Worm (Caenorhabditis elegans) whole organism, early embryonic: ENCODE results near the gene F13B6.3.

Experiments used
- B0310.2 ChIP-seq: sonication (generic microtip); optimal IDR thresholded peaks from 2 replicates; lab custom pipeline; 2016; ENCODE audit warnings: mild to moderate bottlenecking, missing genetic modification characterization, missing compliant biosample characterization
- F13C5.2 ChIP-seq: sonication (generic microtip); optimal IDR thresholded peaks from 2 replicates; lab custom pipeline; 2017; ENCODE audit warnings: mild to moderate bottlenecking, missing genetic modification characterization, inconsistent platforms, missing compliant biosample characterization
- aly-1 ChIP-seq: sonication (generic microtip); optimal IDR thresholded peaks from 2 replicates; lab custom pipeline; 2016; ENCODE audit warnings: missing genetic modification characterization, missing compliant biosample characterization
- ama-1 ChIP-seq: fragments of 150-350 bp; optimal IDR thresholded peaks from 2 replicates; lab custom pipeline; 2014
- ceh-13 ChIP-seq: fragments of 200-800 bp; sonication (Bioruptor generic); optimal IDR thresholded peaks from 2 replicates; lab custom pipeline; 2018; ENCODE audit warnings: mild to moderate bottlenecking, missing genetic modification characterization, missing compliant biosample characterization
- ceh-36 ChIP-seq: sonication (generic microtip); optimal IDR thresholded peaks from 2 replicates; lab custom pipeline; 2016; ENCODE audit warnings: missing genetic modification characterization, inconsistent platforms, missing compliant biosample characterization
- ets-7 ChIP-seq: sonication (generic microtip); optimal IDR thresholded peaks from 2 replicates; lab custom pipeline; 2016; ENCODE audit warnings: missing genotype, missing genetic modification characterization, missing compliant biosample characterization
- flt-1 ChIP-seq: fragments of 200-800 bp; sonication (Bioruptor generic); IDR thresholded peaks from 2 replicates; pipeline ENCODE4 v1.3.6; 2022; ENCODE audit warnings: missing genetic modification characterization, missing compliant biosample characterization
- hmbx-1 ChIP-seq: sonication (generic microtip); optimal IDR thresholded peaks from 2 replicates; lab custom pipeline; 2016; ENCODE audit warnings: mild to moderate bottlenecking, missing genetic modification characterization, missing compliant biosample characterization
- hmg-4 ChIP-seq: fragments of 200-800 bp; sonication (Bioruptor generic); optimal IDR thresholded peaks from 2 replicates; lab custom pipeline; 2018; ENCODE audit warnings: mild to moderate bottlenecking, missing genetic modification characterization, missing compliant biosample characterization
- hnd-1 ChIP-seq: sonication (generic microtip); optimal IDR thresholded peaks from 2 replicates; lab custom pipeline; 2016; ENCODE audit warnings: missing genetic modification characterization, missing compliant biosample characterization
- pes-1 ChIP-seq: fragments of 200-800 bp; sonication (Bioruptor generic); IDR thresholded peaks from 2 replicates; pipeline ENCODE4 v1.3.6; 2022; ENCODE audit warnings: missing genetic modification reagents, missing genetic modification characterization, missing compliant biosample characterization
- scrt-1 ChIP-seq: fragments of 200-800 bp; sonication (Bioruptor generic); IDR thresholded peaks from 2 replicates; pipeline ENCODE4 v1.3.6; 2022; ENCODE audit warnings: missing genetic modification characterization, missing compliant biosample characterization
- sea-1 ChIP-seq: fragments of 200-800 bp; sonication (Bioruptor generic); conservative IDR thresholded peaks from 2 replicates; pipeline ENCODE4 v1.3.6; 2022; ENCODE audit warnings: missing genetic modification characterization, missing compliant biosample characterization
- tbx-11 ChIP-seq: fragments of 200-800 bp; sonication (Bioruptor generic); IDR thresholded peaks from 2 replicates; pipeline ENCODE4 v1.3.6; 2022; ENCODE audit warnings: missing genetic modification characterization, missing compliant biosample characterization
- tbx-37 ChIP-seq: fragments of 200-800 bp; sonication (Bioruptor generic); conservative IDR thresholded peaks from 2 replicates; pipeline ENCODE4 v1.3.6; 2022; ENCODE audit warnings: missing genetic modification reagents, missing genetic modification characterization, missing compliant biosample characterization
- tra-4 ChIP-seq: sonication (generic microtip); optimal IDR thresholded peaks from 2 replicates; lab custom pipeline; 2017; ENCODE audit warnings: missing genetic modification characterization, missing compliant biosample characterization

The F13B6.3 gene

ce11 chrIV:7505866-7506488 lies 40.2 kb upstream of the F13B6.3 start:
- TF ChIP-seq tbx-37 (GFP tag; lab: Robert Waterston, UW) (no peak), ets-7 (tag; lab: Kevin White, UChicago) (no peak), flt-1 (GFP tag; lab: Robert Waterston, UW) (no peak), ama-1 (lab: Kevin White, UChicago) (no peak), pes-1 (GFP tag; lab: Robert Waterston, UW) (no peak), sea-1 (GFP tag; lab: Robert Waterston, UW) (no peak), hnd-1 (no peak), B0310.2 (tag; lab: Kevin White, UChicago) (no peak), scrt-1 (GFP tag; lab: Robert Waterston, UW) (no peak), ceh-13 (GFP tag; lab: Kevin White, UChicago) (no peak), aly-1 (tag; lab: Kevin White, UChicago) (no peak), F13C5.2 (no peak), hmg-4 (GFP tag; lab: Kevin White, UChicago) (no peak), tbx-11 (no peak), hmbx-1 (tag; lab: Kevin White, UChicago) (no peak), tra-4 (tag; lab: Kevin White, UChicago) (no peak), ceh-36 (tag; lab: Kevin White, UChicago) (no peak)

- TF ChIP-seq hmg-4 (GFP tag; lab: Kevin White, UChicago) (no peak), ceh-13 (GFP tag; lab: Kevin White, UChicago) (no peak), pes-1 (GFP tag; lab: Robert Waterston, UW) (no peak), tbx-37 (GFP tag; lab: Robert Waterston, UW) (no peak), hnd-1 (no peak), tbx-11 (no peak), ceh-36 (tag; lab: Kevin White, UChicago) (no peak), ama-1 (lab: Kevin White, UChicago) (no peak), hmbx-1 (tag; lab: Kevin White, UChicago) (no peak), B0310.2 (tag; lab: Kevin White, UChicago) (no peak), ets-7 (tag; lab: Kevin White, UChicago) (no peak), aly-1 (tag; lab: Kevin White, UChicago) (no peak), sea-1 (GFP tag; lab: Robert Waterston, UW) (no peak), scrt-1 (GFP tag; lab: Robert Waterston, UW) (no peak), flt-1 (GFP tag; lab: Robert Waterston, UW) (no peak), F13C5.2 (no peak), tra-4 (tag; lab: Kevin White, UChicago) (no peak)
Observed at ce11 chrIV:7503322-7503721, 37.6 kb upstream of the F13B6.3 start, which contains the start of gene glt-6. TSS of gene glt-6 (plus strand) at chrIV:7503622.

- TF ChIP-seq tbx-11 (no peak), ets-7 (tag; lab: Kevin White, UChicago) (no peak), hmg-4 (GFP tag; lab: Kevin White, UChicago) (no peak), F13C5.2 (no peak), sea-1 (GFP tag; lab: Robert Waterston, UW) (no peak), ceh-36 (tag; lab: Kevin White, UChicago) (no peak), flt-1 (GFP tag; lab: Robert Waterston, UW) (no peak), tra-4 (tag; lab: Kevin White, UChicago) (no peak), B0310.2 (tag; lab: Kevin White, UChicago) (no peak), hnd-1 (no peak), ama-1 (lab: Kevin White, UChicago) (no peak), hmbx-1 (tag; lab: Kevin White, UChicago) (no peak)
Observed at ce11 chrIV:7501337-7501736, 35.6 kb upstream of the F13B6.3 start, which contains the start of gene F55G1.15. TSS of gene F55G1.15 (minus strand) at chrIV:7501437.

ce11 chrIV:7500924-7501323 lies 35.2 kb upstream of the F13B6.3 start:
- TF ChIP-seq hmbx-1 (tag; lab: Kevin White, UChicago) (no peak), hnd-1 (no peak), tra-4 (tag; lab: Kevin White, UChicago) (no peak), ets-7 (tag; lab: Kevin White, UChicago) (no peak), tbx-11 (no peak), ama-1 (lab: Kevin White, UChicago) (no peak), scrt-1 (GFP tag; lab: Robert Waterston, UW) (no peak), pes-1 (GFP tag; lab: Robert Waterston, UW) (no peak), sea-1 (GFP tag; lab: Robert Waterston, UW) (no peak), hmg-4 (GFP tag; lab: Kevin White, UChicago) (no peak), tbx-37 (GFP tag; lab: Robert Waterston, UW) (no peak), aly-1 (tag; lab: Kevin White, UChicago) (no peak), ceh-36 (tag; lab: Kevin White, UChicago) (no peak)

ce11 chrIV:7499302-7499701 lies 33.5 kb upstream of the F13B6.3 start:
- TF ChIP-seq tbx-37 (GFP tag; lab: Robert Waterston, UW) = no peak
- TF ChIP-seq B0310.2 (tag; lab: Kevin White, UChicago) = no peak

- TF ChIP-seq ama-1 (lab: Kevin White, UChicago) (no peak), flt-1 (GFP tag; lab: Robert Waterston, UW) (no peak), scrt-1 (GFP tag; lab: Robert Waterston, UW) (no peak), hnd-1 (no peak), hmbx-1 (tag; lab: Kevin White, UChicago) (no peak), B0310.2 (tag; lab: Kevin White, UChicago) (no peak), ceh-36 (tag; lab: Kevin White, UChicago) (no peak), sea-1 (GFP tag; lab: Robert Waterston, UW) (no peak), pes-1 (GFP tag; lab: Robert Waterston, UW) (no peak), F13C5.2 (no peak), tbx-11 (no peak), hmg-4 (GFP tag; lab: Kevin White, UChicago) (no peak)
Observed at ce11 chrIV:7497750-7498149, 32.0 kb upstream of the F13B6.3 start, which contains the start of gene egas-4. TSS of gene egas-4 (minus strand) at chrIV:7497850.

ce11 chrIV:7497205-7497604 lies 31.4 kb upstream of the F13B6.3 start:
- TF ChIP-seq tbx-11 = no peak
- no peak for TF ChIP-seq tra-4 (tag; lab: Kevin White, UChicago)
- TF ChIP-seq scrt-1 (GFP tag; lab: Robert Waterston, UW) = no peak
- no peak for TF ChIP-seq aly-1 (tag; lab: Kevin White, UChicago)
